Worm (Caenorhabditis elegans): ENCODE data around the gene srv-31.

ce11 chrIV:6221878-6222277 is 49.9 kb downstream of the srv-31 start, which contains the start of gene C49A9.3:
- TF ChIP-seq W03F9.2 (tag; optimal IDR thresholded peaks at IDR 0.05) (no peak), him-1 (tag; optimal IDR thresholded peaks at IDR 0.05) (no peak), dao-5 (tag; optimal IDR thresholded peaks at IDR 0.05) (no peak)
